Fruit fly (Drosophila melanogaster) whole organism, adult: ENCODE data around the gene CG18179.

ENCODE experiments used
- CG11617 ChIP-seq: fragments of 200-800 bp; sonication (Bioruptor generic); optimal IDR thresholded peaks from 2 replicates; lab custom pipeline; 2017; ENCODE audit warnings: mild to moderate bottlenecking, missing biosample characterization, missing genetic modification reagents, missing genetic modification characterization
- CG12768 ChIP-seq: fragments of 200-800 bp; sonication (Bioruptor generic); optimal IDR thresholded peaks from 2 replicates; lab custom pipeline; 2017; ENCODE audit warnings: missing biosample characterization, missing genetic modification characterization, mild to moderate bottlenecking, moderate library complexity, missing genetic modification reagents
- CG14711 ChIP-seq: fragments of 200-800 bp; sonication (Bioruptor generic); optimal IDR thresholded peaks from 2 replicates; lab custom pipeline; 2018; ENCODE audit warnings: missing biosample characterization, mild to moderate bottlenecking, missing genetic modification characterization, moderate library complexity
- CG1620 ChIP-seq: fragments of 200-800 bp; sonication (Bioruptor generic); optimal IDR thresholded peaks from 2 replicates; lab custom pipeline; 2016; ENCODE audit warnings: missing biosample characterization, missing genetic modification characterization
- CG7045 ChIP-seq: fragments of 200-800 bp; sonication (Bioruptor generic); optimal IDR thresholded peaks from 2 replicates; lab custom pipeline; 2017; ENCODE audit warnings: missing biosample characterization, mild to moderate bottlenecking, missing genetic modification characterization
- CG7101 ChIP-seq: fragments of 200-800 bp; sonication (Bioruptor generic); optimal IDR thresholded peaks from 2 replicates; lab custom pipeline; 2018; ENCODE audit warnings: missing biosample characterization, mild to moderate bottlenecking, missing genetic modification characterization, moderate library complexity
- Crg-1 ChIP-seq: fragments of 200-800 bp; sonication (Bioruptor generic); optimal IDR thresholded peaks from 2 replicates; lab custom pipeline; 2016; ENCODE audit warnings: missing biosample characterization, missing genetic modification characterization
- Hr96 ChIP-seq: fragments of 200-800 bp; sonication (Bioruptor generic); optimal IDR thresholded peaks from 2 replicates; lab custom pipeline; 2016; ENCODE audit warnings: missing biosample characterization, missing genetic modification characterization
- bab1 ChIP-seq: fragments of 200-800 bp; sonication (Bioruptor generic); optimal IDR thresholded peaks from 3 replicates; lab custom pipeline; 2019; ENCODE audit warnings: missing biosample characterization, mild to moderate bottlenecking, missing genetic modification characterization, moderate library complexity
- cic ChIP-seq: fragments of 200-800 bp; sonication (Bioruptor generic); optimal IDR thresholded peaks from 2 replicates; lab custom pipeline; 2017; ENCODE audit warnings: missing biosample characterization, mild to moderate bottlenecking, missing genetic modification characterization, moderate library complexity
- cnc ChIP-seq, 2 experiments: fragments of >200 bp; optimal IDR thresholded peaks; 2 replicates each; lab custom pipeline; 2017
- kay ChIP-seq: fragments of 200-800 bp; sonication (Bioruptor generic); peaks from one replicate; lab custom pipeline; 2016; ENCODE audit warnings: missing biosample characterization, missing genetic modification characterization, borderline replicate concordance
- ovo ChIP-seq: fragments of 200-800 bp; sonication (Bioruptor generic); optimal IDR thresholded peaks from 2 replicates; lab custom pipeline; 2016; ENCODE audit warnings: missing biosample characterization, missing genetic modification characterization
- pad ChIP-seq: fragments of 200-800 bp; sonication (Bioruptor generic); optimal IDR thresholded peaks from 3 replicates; lab custom pipeline; 2017; ENCODE audit warnings: missing biosample characterization, missing genetic modification characterization, mild to moderate bottlenecking, moderate library complexity, missing genetic modification reagents

- TF ChIP-seq CG11617 (GFP tag; lab: Kevin White, UChicago): no peak
- TF ChIP-seq CG12768 (GFP tag; lab: Kevin White, UChicago): no peak
- no peak for TF ChIP-seq CG14711 (tag; lab: Kevin White, UChicago)
- no peak for TF ChIP-seq CG7045 (GFP tag; lab: Kevin White, UChicago)
- TF ChIP-seq cic (GFP tag; lab: Kevin White, UChicago): peak; percentile 11
- no peak for TF ChIP-seq Crg-1 (GFP tag; lab: Kevin White, UChicago)
- TF ChIP-seq bab1 (GFP tag; lab: Kevin White, UChicago): no peak
- TF ChIP-seq CG7101 (tag; lab: Kevin White, UChicago): no peak
- TF ChIP-seq kay: no peak
- no peak for TF ChIP-seq cnc (optimal IDR thresholded peaks at IDR 0.05; lab: Kevin White, UChicago)
- no peak for TF ChIP-seq pad (GFP tag; lab: Kevin White, UChicago)
- TF ChIP-seq ovo (GFP tag; lab: Kevin White, UChicago): no peak
- TF ChIP-seq Hr96 (GFP tag; lab: Kevin White, UChicago): no peak
- no peak for TF ChIP-seq CG1620 (GFP tag; lab: Kevin White, UChicago)
Observed at dm6 chr3L:9615443-9616141, 23.5 kb upstream of the CG18179 start.
